Fruit fly (Drosophila melanogaster): Measurements from ENCODE around the gene Pink1.
A peak's percentile ranks its signal among the peaks of the same experiment; 100 is the strongest.

Pink1 gene

dm6 chrX:6673637-6674487 lies 9.7 kb upstream of the Pink1 start, which contains the start of the genes CG3198 and Mcm6:
Gene CG3198, minus strand, starts transcription at chrX:6673973.
Gene Mcm6, plus strand, starts transcription at chrX:6674387.
- TF ChIP-seq Snoo (tag; optimal IDR thresholded peaks at IDR 0.05), result no peak
- TF ChIP-seq CG4496 (GFP tag; IDR thresholded peaks at IDR 0.05), result 0 out of 3 replicates have a peak, but pooled peaks have one; percentile 16

- TF ChIP-seq rn (GFP tag; IDR thresholded peaks at IDR 0.05) (no peak), Ets98B (GFP tag; IDR thresholded peaks at IDR 0.05) (no peak), Pif1B (GFP tag; optimal IDR thresholded peaks at IDR 0.05) (no peak), EcR (GFP tag; optimal IDR thresholded peaks at IDR 0.05) (no peak), Snoo (tag; optimal IDR thresholded peaks at IDR 0.05) (no peak), CG17806 (tag; optimal IDR thresholded peaks at IDR 0.05) (no peak), CG15710 (tag; optimal IDR thresholded peaks at IDR 0.05) (no peak), CG10348 (GFP tag; IDR thresholded peaks at IDR 0.05) (no peak), CG8159 (tag; optimal IDR thresholded peaks at IDR 0.05) (no peak), CG34367 (tag; optimal IDR thresholded peaks at IDR 0.05) (no peak), CG13204 (GFP tag; optimal IDR thresholded peaks at IDR 0.05) (no peak), CG9948 (tag; optimal IDR thresholded peaks at IDR 0.05) (no peak)
These were observed 5.6 kb upstream of the Pink1 start, which contains the start of gene Fum1 for dm6 chrX:6677826-6678489. Gene Fum1, plus strand, starts transcription at chrX:6678424.

- TF ChIP-seq CG13204 (GFP tag; optimal IDR thresholded peaks at IDR 0.05), result peak; percentile 93
- TF ChIP-seq CG9948 (tag; optimal IDR thresholded peaks at IDR 0.05), result peak; percentile 95
- TF ChIP-seq CG12605 (GFP tag; IDR thresholded peaks at IDR 0.05), result peak; percentile 97
- TF ChIP-seq gl (tag; optimal IDR thresholded peaks at IDR 0.05), result peak; percentile 92
- TF ChIP-seq EcR (GFP tag; optimal IDR thresholded peaks at IDR 0.05), result peak; percentile 61
- TF ChIP-seq CG8159 (tag; optimal IDR thresholded peaks at IDR 0.05), result peak; percentile 96
- TF ChIP-seq Snoo (tag; optimal IDR thresholded peaks at IDR 0.05), result peak; percentile 96
- peak; percentile 95 for TF ChIP-seq CG17806 (tag; optimal IDR thresholded peaks at IDR 0.05)
- TF ChIP-seq CG32121 (GFP tag; IDR thresholded peaks at IDR 0.05), result peak; percentile 97
- TF ChIP-seq fd96Ca (GFP tag; IDR thresholded peaks at IDR 0.05), result peak; percentile 98
- TF ChIP-seq CG10348 (GFP tag; IDR thresholded peaks at IDR 0.05), result peak; percentile 89
- TF ChIP-seq Pif1B (GFP tag; optimal IDR thresholded peaks at IDR 0.05), result peak; percentile 96
- TF ChIP-seq Pif1A (GFP tag; optimal IDR thresholded peaks at IDR 0.05), result peak; percentile 97
- no peak for TF ChIP-seq D1 (tag; optimal IDR thresholded peaks at IDR 0.05)
- peak; percentile 97 for TF ChIP-seq CG14655 (GFP tag; optimal IDR thresholded peaks at IDR 0.05)
- peak; percentile 92 for TF ChIP-seq rn (GFP tag; IDR thresholded peaks at IDR 0.05)
- TF ChIP-seq CG15710 (tag; optimal IDR thresholded peaks at IDR 0.05), result peak; percentile 97
- peak; percentile 99 for TF ChIP-seq CG4496 (GFP tag; IDR thresholded peaks at IDR 0.05)
- peak; percentile 97 for TF ChIP-seq CG8301 (tag; optimal IDR thresholded peaks at IDR 0.05)
- peak; percentile 98 for TF ChIP-seq Ets98B (GFP tag; IDR thresholded peaks at IDR 0.05)
- peak; percentile 97 for TF ChIP-seq CG34367 (tag; optimal IDR thresholded peaks at IDR 0.05)
These were observed 4.7 kb upstream of the Pink1 start, which contains the start of gene ND-ASHI for dm6 chrX:6678635-6679501. Gene ND-ASHI, minus strand, starts transcription at chrX:6679118.

- peak; percentile 43 for TF ChIP-seq EcR (GFP tag; optimal IDR thresholded peaks at IDR 0.05)
- no peak for TF ChIP-seq CG14655 (GFP tag; optimal IDR thresholded peaks at IDR 0.05)
- TF ChIP-seq D1 (tag; optimal IDR thresholded peaks at IDR 0.05), result no peak
- TF ChIP-seq CG8159 (tag; optimal IDR thresholded peaks at IDR 0.05), result no peak
- no peak for TF ChIP-seq gl (tag; optimal IDR thresholded peaks at IDR 0.05)
These were observed 4.1 kb upstream of the Pink1 start for dm6 chrX:6679502-6679810.

- TF ChIP-seq CG4496 (GFP tag; IDR thresholded peaks at IDR 0.05) (no peak), CG8301 (tag; optimal IDR thresholded peaks at IDR 0.05) (no peak), gl (tag; optimal IDR thresholded peaks at IDR 0.05) (no peak), fd96Ca (GFP tag; IDR thresholded peaks at IDR 0.05) (no peak), CG17806 (tag; optimal IDR thresholded peaks at IDR 0.05) (no peak), EcR (GFP tag; optimal IDR thresholded peaks at IDR 0.05) (no peak), CG14655 (GFP tag; optimal IDR thresholded peaks at IDR 0.05) (no peak), Pif1A (GFP tag; optimal IDR thresholded peaks at IDR 0.05) (no peak)
These were observed 2.1 kb upstream of the Pink1 start, which contains the start of gene Fum2 for dm6 chrX:6681467-6681866. Gene Fum2, plus strand, starts transcription at chrX:6681767.

dm6 chrX:6687267-6687666 lies 3.7 kb downstream of the Pink1 start, which contains the start of gene CG44303:
Gene CG44303, minus strand, starts transcription at chrX:6687420.
- no peak for TF ChIP-seq CG32121 (GFP tag; IDR thresholded peaks at IDR 0.05)
- peak; percentile 43 for TF ChIP-seq EcR (GFP tag; optimal IDR thresholded peaks at IDR 0.05)
